Fruit fly (Drosophila melanogaster) Kc167 (cell line): ENCODE measurements around the gene erm.

Source experiments
- Myc ChIP-seq: fragments of >200 bp; optimal IDR thresholded peaks from 2 replicates; lab custom pipeline; 2017; ENCODE audit warnings: missing external identifiers
- h ChIP-seq: fragments of >200 bp; optimal IDR thresholded peaks from 3 replicates; lab custom pipeline; 2018; ENCODE audit warnings: missing external identifiers
- insv ChIP-seq: fragments of >200 bp; optimal IDR thresholded peaks from 3 replicates; lab custom pipeline; 2018; ENCODE audit warnings: missing external identifiers
- psq ChIP-seq: fragments of >200 bp; optimal IDR thresholded peaks from 2 replicates; lab custom pipeline; 2017; ENCODE audit warnings: missing external identifiers
- ttk ChIP-seq: sonication (Bioruptor generic); optimal IDR thresholded peaks from 2 replicates; lab custom pipeline; 2017; ENCODE audit warnings: missing external identifiers

DNA sequence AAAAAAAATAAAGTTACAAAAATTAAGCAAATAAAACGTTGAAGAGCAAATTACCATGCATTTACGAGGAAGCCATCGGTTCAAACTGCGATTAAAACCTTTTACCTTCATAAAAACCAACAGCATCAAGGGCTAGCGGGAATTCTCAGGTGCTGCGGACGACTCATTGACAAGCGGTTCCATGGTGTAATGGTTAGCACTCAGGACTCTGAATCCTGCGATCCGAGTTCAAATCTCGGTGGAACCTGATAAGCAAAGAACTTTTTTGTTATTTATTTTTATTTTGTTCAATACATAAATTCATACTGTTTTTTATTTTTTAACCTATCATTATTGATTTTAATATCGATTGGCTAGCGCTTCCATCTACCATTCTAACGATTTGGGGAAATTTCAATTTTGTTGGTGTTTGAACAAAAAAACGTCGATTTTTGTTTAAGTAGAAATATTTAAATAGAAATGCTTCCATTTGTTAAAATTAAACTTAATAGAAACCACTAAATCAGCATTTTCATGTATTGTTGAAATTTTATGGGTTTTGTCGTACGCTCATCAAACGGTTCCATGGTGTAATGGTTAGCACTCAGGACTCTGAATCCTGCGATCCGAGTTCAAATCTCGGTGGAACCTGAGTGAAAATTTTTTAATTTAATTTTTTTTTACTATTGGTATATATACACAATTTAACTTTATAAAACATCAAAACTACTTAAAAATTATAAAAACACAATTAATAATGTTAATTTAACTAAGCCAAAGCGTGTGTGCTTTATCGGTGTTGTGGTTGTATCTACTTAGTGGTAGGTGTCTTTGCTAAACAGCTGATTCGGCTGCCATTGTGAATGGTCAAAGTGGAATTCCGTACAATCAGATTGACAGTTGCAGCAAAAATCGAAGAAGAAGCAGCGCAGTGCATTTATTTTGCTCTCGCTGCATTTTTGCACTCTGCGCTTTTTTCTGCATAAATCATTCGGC, 39.1 kb upstream of the erm start, which contains the start of gene CG4238:
- TF ChIP-seq Myc (lab: Kevin White, UChicago) (no peak), insv (lab: Kevin White, UChicago) (no peak), psq (lab: Kevin White, UChicago) (no peak), h (lab: Kevin White, UChicago) (no peak), ttk (lab: Kevin White, UChicago) (no peak)
